Fruit fly (Drosophila melanogaster) whole organism, embryonic: ENCODE measurements around the gene Eh.

Source experiments
- Atf-2 ChIP-seq: fragments of 200-800 bp; sonication (Bioruptor generic); optimal IDR thresholded peaks from 2 replicates; lab custom pipeline; 2016; ENCODE audit warnings: missing biosample characterization, missing genetic modification characterization
- Atf3 ChIP-seq: fragments of 200-800 bp; sonication (Bioruptor generic); optimal IDR thresholded peaks from 3 replicates; lab custom pipeline; 2016; ENCODE audit warnings: missing biosample characterization, missing genetic modification characterization
- CG1024 ChIP-seq: fragments of 200-800 bp; sonication (Bioruptor generic); IDR thresholded peaks from 2 replicates; pipeline ENCODE4 v1.3.6; 2022; ENCODE audit warnings: missing biosample characterization, missing genetic modification characterization
- CG10565 ChIP-seq: fragments of 200-800 bp; sonication (Bioruptor generic); optimal IDR thresholded peaks from 3 replicates; lab custom pipeline; 2016; ENCODE audit warnings: missing biosample characterization, mild to moderate bottlenecking, missing genetic modification characterization
- CG11695 ChIP-seq: fragments of 200-800 bp; sonication (Bioruptor generic); IDR thresholded peaks from 3 replicates; pipeline ENCODE4 v1.3.6; 2022; ENCODE audit warnings: missing biosample characterization, missing genetic modification characterization
- CG12659 ChIP-seq: fragments of 200-800 bp; sonication (Bioruptor generic); optimal IDR thresholded peaks from 3 replicates; lab custom pipeline; 2017; ENCODE audit warnings: mild to moderate bottlenecking, missing biosample characterization, missing genetic modification reagents, missing genetic modification characterization
- CG12769 ChIP-seq: fragments of 200-800 bp; sonication (Bioruptor generic); optimal IDR thresholded peaks from 2 replicates; lab custom pipeline; 2019; ENCODE audit warnings: missing biosample characterization, mild to moderate bottlenecking, missing genetic modification characterization, moderate library complexity
- CG14667 ChIP-seq: fragments of 200-800 bp; sonication (Bioruptor generic); IDR thresholded peaks from 2 replicates; pipeline ENCODE4 v1.3.6; 2022; ENCODE audit warnings: missing biosample characterization, missing genetic modification characterization
- CG18262 ChIP-seq: fragments of 200-800 bp; optimal IDR thresholded peaks from 3 replicates; lab custom pipeline; 2019; ENCODE audit warnings: missing biosample characterization, mild to moderate bottlenecking, missing genetic modification characterization, moderate library complexity
- CG2199 ChIP-seq: fragments of 200-800 bp; sonication (Bioruptor generic); IDR thresholded peaks from 3 replicates; pipeline ENCODE4 v1.3.6; 2022; ENCODE audit warnings: missing biosample characterization, missing genetic modification characterization
- CG3847 ChIP-seq: fragments of 200-800 bp; sonication (Bioruptor generic); IDR thresholded peaks from 2 replicates; pipeline ENCODE4 v1.3.6; 2022; ENCODE audit warnings: missing biosample characterization, missing genetic modification characterization
- CG43689 ChIP-seq: fragments of 200-800 bp; sonication (Bioruptor generic); IDR thresholded peaks from 2 replicates; pipeline ENCODE4 v1.3.6; 2022; ENCODE audit warnings: missing biosample characterization, missing genetic modification characterization
- CG4707 ChIP-seq: fragments of 200-800 bp; sonication (Bioruptor generic); optimal IDR thresholded peaks from 2 replicates; lab custom pipeline; 2018; ENCODE audit warnings: missing biosample characterization, mild to moderate bottlenecking, missing genetic modification characterization, moderate library complexity
- CG6175 ChIP-seq: fragments of 200-800 bp; sonication (Bioruptor generic); IDR thresholded peaks from 3 replicates; pipeline ENCODE4 v1.3.6; 2022; ENCODE audit warnings: missing biosample characterization, missing genetic modification characterization
- CG6254 ChIP-seq: fragments of 200-800 bp; sonication (Bioruptor generic); optimal IDR thresholded peaks from 3 replicates; lab custom pipeline; 2017; ENCODE audit warnings: mild to moderate bottlenecking, missing biosample characterization, missing genetic modification reagents, missing genetic modification characterization
- CG8089 ChIP-seq: fragments of 200-800 bp; sonication (Bioruptor generic); optimal IDR thresholded peaks from 3 replicates; lab custom pipeline; 2016; ENCODE audit warnings: missing biosample characterization, missing genetic modification characterization
- CTCF ChIP-seq: fragments of 200-800 bp; sonication (Bioruptor generic); optimal IDR thresholded peaks from 2 replicates; lab custom pipeline; 2017; ENCODE audit warnings: missing biosample characterization, mild to moderate bottlenecking, missing genetic modification characterization, moderate library complexity
- CrebB ChIP-seq: fragments of 200-800 bp; sonication (Bioruptor generic); optimal IDR thresholded peaks from 3 replicates; lab custom pipeline; 2018; ENCODE audit warnings: missing biosample characterization, mild to moderate bottlenecking, missing genetic modification characterization
- Dip3 ChIP-seq: fragments of 200-800 bp; sonication (Bioruptor generic); optimal IDR thresholded peaks from 3 replicates; lab custom pipeline; 2016; ENCODE audit warnings: missing biosample characterization, missing genetic modification characterization
- Doc3 ChIP-seq: fragments of 200-800 bp; sonication (Bioruptor generic); IDR thresholded peaks from 3 replicates; pipeline ENCODE4 v1.3.6; 2022; ENCODE audit warnings: missing biosample characterization, missing genetic modification characterization; ENCODE audit not compliant: partially characterized antibody
- ERR ChIP-seq: fragments of 200-800 bp; sonication (Bioruptor generic); optimal IDR thresholded peaks from 2 replicates; lab custom pipeline; 2016; ENCODE audit warnings: missing biosample characterization, missing genetic modification characterization
- Gsc ChIP-seq: fragments of 200-800 bp; sonication (Bioruptor generic); IDR thresholded peaks from 2 replicates; pipeline ENCODE4 v1.3.6; 2022; ENCODE audit warnings: missing biosample characterization, missing genetic modification characterization
- HLHmδ ChIP-seq: fragments of 200-800 bp; sonication (Bioruptor generic); optimal IDR thresholded peaks from 2 replicates; lab custom pipeline; 2018; ENCODE audit warnings: missing biosample characterization, mild to moderate bottlenecking, missing genetic modification characterization, moderate library complexity
- Hmx ChIP-seq: fragments of 200-800 bp; sonication (Bioruptor generic); optimal IDR thresholded peaks from 2 replicates; lab custom pipeline; 2016; ENCODE audit warnings: missing biosample characterization, missing genetic modification characterization
- Kr ChIP-seq: fragments of 200-800 bp; sonication (Bioruptor generic); optimal IDR thresholded peaks from 2 replicates; lab custom pipeline; 2017; ENCODE audit warnings: missing biosample characterization, mild to moderate bottlenecking, missing genetic modification characterization
- Lhr ChIP-seq: fragments of 200-800 bp; sonication (Bioruptor generic); optimal IDR thresholded peaks from 3 replicates; lab custom pipeline; 2017; ENCODE audit warnings: mild to moderate bottlenecking, missing biosample characterization, missing genetic modification reagents, missing genetic modification characterization
- Meics ChIP-seq: fragments of 200-800 bp; sonication (Bioruptor generic); optimal IDR thresholded peaks from 2 replicates; lab custom pipeline; 2017; ENCODE audit warnings: missing biosample characterization, mild to moderate bottlenecking, missing genetic modification characterization
- Pdp1 ChIP-seq, 2 experiments: fragments of 200-800 bp; sonication (Bioruptor generic); optimal IDR thresholded peaks; 3 replicates each; lab custom pipeline; 2016; ENCODE audit warnings: missing biosample characterization in 2 of 2, missing genetic modification characterization in 2 of 2, mild to moderate bottlenecking in 1 of 2, moderate library complexity in 1 of 2
- Rfx ChIP-seq: fragments of 200-800 bp; sonication (Bioruptor generic); IDR thresholded peaks from 2 replicates; pipeline ENCODE4 v1.3.6; 2022; ENCODE audit warnings: missing biosample characterization, missing genetic modification characterization
- Spps ChIP-seq: fragments of 200-800 bp; sonication (Bioruptor generic); optimal IDR thresholded peaks from 2 replicates; lab custom pipeline; 2018; ENCODE audit warnings: missing biosample characterization, mild to moderate bottlenecking, missing genetic modification characterization
- Sry-β ChIP-seq: fragments of 200-800 bp; sonication (Bioruptor generic); optimal IDR thresholded peaks from 2 replicates; lab custom pipeline; 2018; ENCODE audit warnings: missing biosample characterization, mild to moderate bottlenecking, missing genetic modification characterization, moderate library complexity
- abd-A ChIP-seq: fragments of 200-800 bp; sonication (Bioruptor generic); optimal IDR thresholded peaks from 3 replicates; lab custom pipeline; 2019; ENCODE audit warnings: missing biosample characterization, mild to moderate bottlenecking, missing genetic modification characterization, moderate library complexity
- ato ChIP-seq: fragments of 200-800 bp; sonication (Bioruptor generic); IDR thresholded peaks from 2 replicates; pipeline ENCODE4 v1.3.6; 2022; ENCODE audit warnings: missing biosample characterization, missing genetic modification characterization; ENCODE audit not compliant: partially characterized antibody
- chn ChIP-seq: fragments of 200-800 bp; sonication (Bioruptor generic); optimal IDR thresholded peaks from 2 replicates; lab custom pipeline; 2016; ENCODE audit warnings: missing biosample characterization, missing genetic modification characterization
- crp ChIP-seq, 2 experiments: fragments of 200-800 bp; sonication (Bioruptor generic); optimal IDR thresholded peaks; 2 replicates in 1 of 2; 3 replicates in 1 of 2; lab custom pipeline; 2017; ENCODE audit warnings: missing biosample characterization in 2 of 2, missing genetic modification characterization in 2 of 2, mild to moderate bottlenecking in 1 of 2, moderate library complexity in 1 of 2
- dmrt99B ChIP-seq: fragments of 200-800 bp; sonication (Bioruptor generic); optimal IDR thresholded peaks from 2 replicates; lab custom pipeline; 2018; ENCODE audit warnings: missing biosample characterization, mild to moderate bottlenecking, missing genetic modification characterization, moderate library complexity
- ems ChIP-seq: fragments of 200-800 bp; sonication (Bioruptor generic); optimal IDR thresholded peaks from 3 replicates; lab custom pipeline; 2016; ENCODE audit warnings: missing biosample characterization, missing genetic modification characterization
- eve ChIP-seq, 2 experiments: fragments of >200 bp; optimal IDR thresholded peaks; 2 replicates each; lab custom pipeline; 2017; ENCODE audit warnings: missing biosample characterization in 2 of 2, missing genetic modification characterization in 2 of 2
- fd64A ChIP-seq: fragments of 200-800 bp; sonication (Bioruptor generic); optimal IDR thresholded peaks from 3 replicates; lab custom pipeline; 2018; ENCODE audit warnings: missing biosample characterization, mild to moderate bottlenecking, missing genetic modification characterization
- gem ChIP-seq: fragments of 200-800 bp; sonication (Bioruptor generic); optimal IDR thresholded peaks from 2 replicates; lab custom pipeline; 2019; ENCODE audit warnings: missing biosample characterization, mild to moderate bottlenecking, missing genetic modification characterization, moderate library complexity
- her ChIP-seq: fragments of 200-800 bp; sonication (Bioruptor generic); optimal IDR thresholded peaks from 2 replicates; lab custom pipeline; 2016; ENCODE audit warnings: missing biosample characterization, missing genetic modification characterization
- inv ChIP-seq: fragments of 200-800 bp; sonication (Bioruptor generic); IDR thresholded peaks from 2 replicates; pipeline ENCODE4 v1.3.6; 2022; ENCODE audit warnings: missing biosample characterization, missing genetic modification characterization; ENCODE audit not compliant: partially characterized antibody
- jumu ChIP-seq: fragments of 200-800 bp; sonication (Bioruptor generic); optimal IDR thresholded peaks from 3 replicates; lab custom pipeline; 2016; ENCODE audit warnings: missing biosample characterization, missing genetic modification characterization
- nau ChIP-seq: fragments of 200-800 bp; sonication (Bioruptor generic); optimal IDR thresholded peaks from 3 replicates; lab custom pipeline; 2017; ENCODE audit warnings: missing biosample characterization, mild to moderate bottlenecking, missing genetic modification characterization, missing genetic modification reagents
- ranshi ChIP-seq: fragments of 200-800 bp; sonication (Bioruptor generic); IDR thresholded peaks from 2 replicates; pipeline ENCODE4 v1.3.6; 2022; ENCODE audit warnings: missing biosample characterization, missing genetic modification characterization
- salm ChIP-seq: fragments of 200-800 bp; sonication (Bioruptor generic); optimal IDR thresholded peaks from 2 replicates; lab custom pipeline; 2018; ENCODE audit warnings: missing biosample characterization, mild to moderate bottlenecking, missing genetic modification characterization
- sd ChIP-seq: fragments of 200-800 bp; sonication (Bioruptor generic); optimal IDR thresholded peaks from 3 replicates; lab custom pipeline; 2018; ENCODE audit warnings: missing biosample characterization, mild to moderate bottlenecking, missing genetic modification characterization, moderate library complexity
- shn ChIP-seq: fragments of 200-800 bp; sonication (Bioruptor generic); optimal IDR thresholded peaks from 3 replicates; lab custom pipeline; 2016; ENCODE audit warnings: missing biosample characterization, missing genetic modification characterization
- so ChIP-seq: fragments of 200-800 bp; sonication (Bioruptor generic); IDR thresholded peaks from 3 replicates; pipeline ENCODE4 v1.3.6; 2022; ENCODE audit warnings: missing biosample characterization, missing genetic modification characterization
- tll ChIP-seq, 2 experiments: fragments of 200-800 bp in 1 of 2; fragments of >200 bp in 1 of 2; sonication (Bioruptor generic) in 1 of 2; optimal IDR thresholded peaks; 2 replicates each; lab custom pipeline; 2017 to 2019; ENCODE audit warnings: missing biosample characterization in 2 of 2, missing genetic modification characterization in 2 of 2, mild to moderate bottlenecking in 1 of 2, moderate library complexity in 1 of 2
- yki ChIP-seq: fragments of >200 bp; optimal IDR thresholded peaks from 3 replicates; lab custom pipeline; 2018

Eh gene

dm6 chr3R:17402434-17402833 lies 46.2 kb downstream of the Eh start, which contains the start of gene Sur-8 (continued):
- TF ChIP-seq CG10565 (no peak), CTCF (GFP tag; lab: Kevin White, UChicago) (peak; percentile 98), abd-A (tag; lab: Kevin White, UChicago) (no peak), Atf-2 (GFP tag; lab: Kevin White, UChicago) (peak; percentile 65), Lhr (GFP tag; lab: Kevin White, UChicago) (peak; percentile 32), Dip3 (GFP tag; lab: Kevin White, UChicago) (peak; percentile 39), eve (GFP tag; optimal IDR thresholded peaks at IDR 0.05; lab: Kevin White, UChicago) (no peak), Sry-β (GFP tag; lab: Kevin White, UChicago) (no peak), sd (no peak), Atf3 (peak; percentile 26), CG14667 (peak; percentile 41; the same call in 1 of the 2 replicates), gem (peak; percentile 56), ERR (GFP tag; lab: Kevin White, UChicago) (no peak), CG4707 (GFP tag; lab: Kevin White, UChicago) (no peak), CG6254 (GFP tag; lab: Kevin White, UChicago) (no peak), CrebB (no peak), ranshi (GFP tag; lab: Robert Waterston, UW) (0 out of 2 replicates have a peak, but pooled peaks have one; percentile 22), ems (GFP tag; lab: Kevin White, UChicago) (no peak), Rfx (GFP tag; lab: Robert Waterston, UW) (peak; percentile 92), CG12769 (peak; percentile 64), yki (lab: Kevin White, UChicago) (no peak), CG43689 (GFP tag; lab: Robert Waterston, UW) (peak; percentile 48), Meics (peak; percentile 74), so (GFP tag; lab: Robert Waterston, UW) (0 out of 3 replicates have a peak, but pooled peaks have one; percentile 58), Gsc (GFP tag; lab: Robert Waterston, UW) (no peak), HLHmδ (peak; percentile 67), CG18262 (tag; lab: Kevin White, UChicago) (no peak), Kr (no peak), fd64A (peak; percentile 52), CG1024 (GFP tag; lab: Robert Waterston, UW) (peak; percentile 80), shn (GFP tag; lab: Kevin White, UChicago) (peak; percentile 63), jumu (GFP tag; lab: Kevin White, UChicago) (peak; percentile 27), salm (no peak), crp (GFP tag; optimal IDR thresholded peaks at IDR 0.05; lab: Kevin White, UChicago) (no peak), CG3847 (GFP tag; lab: Robert Waterston, UW) (peak; percentile 61), chn (GFP tag; lab: Kevin White, UChicago) (no peak), nau (GFP tag; lab: Kevin White, UChicago) (peak; percentile 30), CG8089 (GFP tag; lab: Kevin White, UChicago) (peak; percentile 53), Spps (no peak), CG11695 (GFP tag; lab: Robert Waterston, UW) (no peak), her (GFP tag; lab: Kevin White, UChicago) (peak; percentile 65), ato (GFP tag; lab: Robert Waterston, UW) (no peak), CG2199 (GFP tag; lab: Robert Waterston, UW) (no peak), Pdp1 (GFP tag; optimal IDR thresholded peaks at IDR 0.05; lab: Kevin White, UChicago) (peak; percentile 54 to 69), CG6175 (GFP tag; lab: Robert Waterston, UW) (peak; percentile 51; the same call in 2 of the 3 replicates), CG12659 (GFP tag; lab: Kevin White, UChicago) (peak; percentile 65), tll (GFP tag; optimal IDR thresholded peaks at IDR 0.05; lab: Kevin White, UChicago) (no peak), inv (GFP tag; lab: Robert Waterston, UW) (no peak), dmrt99B (peak; percentile 55), Doc3 (GFP tag; lab: Robert Waterston, UW) (no peak), Hmx (GFP tag; lab: Kevin White, UChicago) (no peak)
